Fruit fly (Drosophila melanogaster): ENCODE measurements around the gene CG3226.

- TF ChIP-seq pan (optimal IDR thresholded peaks at IDR 0.05) (no peak), CG32264 (GFP tag; optimal IDR thresholded peaks at IDR 0.05) (no peak), dmrt93B (GFP tag; optimal IDR thresholded peaks at IDR 0.05) (no peak), Hr78 (GFP tag; optimal IDR thresholded peaks at IDR 0.05) (no peak), lola (GFP tag; optimal IDR thresholded peaks at IDR 0.05) (no peak), Sp1 (GFP tag; optimal IDR thresholded peaks at IDR 0.05) (no peak), N (GFP tag; optimal IDR thresholded peaks at IDR 0.05) (no peak), GATAd (GFP tag; optimal IDR thresholded peaks at IDR 0.05) (no peak), h (GFP tag; optimal IDR thresholded peaks at IDR 0.05) (no peak), Myc (optimal IDR thresholded peaks at IDR 0.05) (no peak), Vsx2 (GFP tag; optimal IDR thresholded peaks at IDR 0.05; ENCODE audit: partially characterized antibody) (no peak), fru (GFP tag; optimal IDR thresholded peaks at IDR 0.05) (no peak), sv (GFP tag; optimal IDR thresholded peaks at IDR 0.05) (no peak)
Observed at dm6 chrX:6661880-6662279, 7.8 kb upstream of the CG3226 start.
